Fruit fly (Drosophila melanogaster) whole organism, embryonic: ENCODE measurements around the gene spidey.

Experiments used
- BtbVII ChIP-seq: fragments of 200-800 bp; sonication (Bioruptor generic); optimal IDR thresholded peaks from 3 replicates; lab custom pipeline; 2017; ENCODE audit warnings: missing biosample characterization, mild to moderate bottlenecking, missing genetic modification characterization
- CG10431 ChIP-seq: fragments of 200-800 bp; sonication (Bioruptor generic); optimal IDR thresholded peaks from 3 replicates; lab custom pipeline; 2018; ENCODE audit warnings: missing biosample characterization, mild to moderate bottlenecking, missing genetic modification characterization
- CG10979 ChIP-seq: fragments of 200-800 bp; sonication (Bioruptor generic); optimal IDR thresholded peaks from 2 replicates; lab custom pipeline; 2018; ENCODE audit warnings: missing biosample characterization, mild to moderate bottlenecking, missing genetic modification characterization, moderate library complexity
- CG12104 ChIP-seq: fragments of 200-800 bp; sonication (Bioruptor generic); optimal IDR thresholded peaks from 3 replicates; lab custom pipeline; 2016; ENCODE audit warnings: missing biosample characterization, missing genetic modification characterization
- CG12659 ChIP-seq: fragments of 200-800 bp; sonication (Bioruptor generic); optimal IDR thresholded peaks from 3 replicates; lab custom pipeline; 2017; ENCODE audit warnings: mild to moderate bottlenecking, missing biosample characterization, missing genetic modification reagents, missing genetic modification characterization
- CG13424 ChIP-seq: fragments of 200-800 bp; sonication (Bioruptor generic); optimal IDR thresholded peaks from 2 replicates; lab custom pipeline; 2019; ENCODE audit warnings: missing biosample characterization, mild to moderate bottlenecking, missing genetic modification characterization, moderate library complexity
- CG16815 ChIP-seq: fragments of 200-800 bp; sonication (Bioruptor generic); optimal IDR thresholded peaks from 3 replicates; lab custom pipeline; 2017; ENCODE audit warnings: missing biosample characterization, mild to moderate bottlenecking, missing genetic modification characterization
- CG2875 ChIP-seq: fragments of 200-800 bp; sonication (Bioruptor generic); optimal IDR thresholded peaks from 2 replicates; lab custom pipeline; 2017; ENCODE audit warnings: missing biosample characterization, mild to moderate bottlenecking, missing genetic modification characterization, missing genetic modification reagents
- CG31365 ChIP-seq: fragments of 200-800 bp; sonication (Bioruptor generic); optimal IDR thresholded peaks from 2 replicates; lab custom pipeline; 2018; ENCODE audit warnings: missing biosample characterization, mild to moderate bottlenecking, missing genetic modification characterization
- CG3163 ChIP-seq: fragments of 200-800 bp; sonication (Bioruptor generic); optimal IDR thresholded peaks from 3 replicates; lab custom pipeline; 2016; ENCODE audit warnings: missing biosample characterization, missing genetic modification characterization
- CG34224 ChIP-seq: fragments of 200-800 bp; sonication (Bioruptor generic); IDR thresholded peaks from 3 replicates; pipeline ENCODE4 v1.3.6; 2022; ENCODE audit warnings: missing biosample characterization, missing genetic modification characterization; ENCODE audit not compliant: partially characterized antibody
- CG42726 ChIP-seq: fragments of 200-800 bp; sonication (Bioruptor generic); IDR thresholded peaks from 2 replicates; pipeline ENCODE4 v1.3.6; 2022; ENCODE audit warnings: missing biosample characterization, missing genetic modification characterization; ENCODE audit not compliant: partially characterized antibody
- CG6689 ChIP-seq: fragments of 200-800 bp; sonication (Bioruptor generic); IDR thresholded peaks from 2 replicates; pipeline ENCODE4 v1.3.6; 2022; ENCODE audit warnings: missing biosample characterization, missing genetic modification characterization
- CG7372 ChIP-seq: fragments of 200-800 bp; sonication (Bioruptor generic); IDR thresholded peaks from 2 replicates; pipeline ENCODE4 v1.3.6; 2022; ENCODE audit warnings: missing biosample characterization, missing genetic modification characterization
- CG7987 ChIP-seq: fragments of 200-800 bp; sonication (Bioruptor generic); optimal IDR thresholded peaks from 2 replicates; lab custom pipeline; 2018; ENCODE audit warnings: missing biosample characterization, mild to moderate bottlenecking, missing genetic modification characterization, moderate library complexity
- CG8290 ChIP-seq, 3 experiments: fragments of 200-800 bp; sonication (Bioruptor generic); optimal IDR thresholded peaks; 2 replicates each; lab custom pipeline; 2016 to 2019; ENCODE audit warnings: missing biosample characterization in 3 of 3, missing genetic modification characterization in 3 of 3, mild to moderate bottlenecking in 2 of 3, moderate library complexity in 1 of 3
- CG8478 ChIP-seq: fragments of >200 bp; optimal IDR thresholded peaks from 2 replicates; lab custom pipeline; 2018
- CG9727 ChIP-seq: fragments of 200-800 bp; sonication (Bioruptor generic); optimal IDR thresholded peaks from 3 replicates; lab custom pipeline; 2017; ENCODE audit warnings: missing biosample characterization, mild to moderate bottlenecking, missing genetic modification characterization
- CG9932 ChIP-seq: fragments of 200-800 bp; sonication (Bioruptor generic); IDR thresholded peaks from 2 replicates; pipeline ENCODE4 v1.3.6; 2022; ENCODE audit warnings: missing biosample characterization, missing genetic modification characterization
- CHES-1-like ChIP-seq: fragments of 200-800 bp; sonication (Bioruptor generic); optimal IDR thresholded peaks from 2 replicates; lab custom pipeline; 2016; ENCODE audit warnings: missing biosample characterization, missing genetic modification characterization
- Dll ChIP-seq: fragments of 200-800 bp; sonication (Bioruptor generic); IDR thresholded peaks from 4 replicates; pipeline ENCODE4 v1.3.6; 2022; ENCODE audit warnings: missing biosample characterization, missing genetic modification characterization; ENCODE audit not compliant: partially characterized antibody
- E2f2 ChIP-seq: fragments of 200-800 bp; sonication (Bioruptor generic); IDR thresholded peaks from 2 replicates; pipeline ENCODE4 v1.3.6; 2022; ENCODE audit warnings: missing biosample characterization, missing genetic modification characterization
- Optix ChIP-seq: fragments of 200-800 bp; sonication (Bioruptor generic); IDR thresholded peaks from 3 replicates; pipeline ENCODE4 v1.3.6; 2022; ENCODE audit warnings: missing biosample characterization, missing genetic modification characterization
- Xbp1 ChIP-seq: fragments of 200-800 bp; sonication (Bioruptor generic); optimal IDR thresholded peaks from 3 replicates; lab custom pipeline; 2016; ENCODE audit warnings: missing biosample characterization, mild to moderate bottlenecking, missing genetic modification characterization
- YL-1 ChIP-seq: fragments of 200-800 bp; sonication (Bioruptor generic); optimal IDR thresholded peaks from 3 replicates; lab custom pipeline; 2017; ENCODE audit warnings: missing biosample characterization, mild to moderate bottlenecking, missing genetic modification characterization
- ac ChIP-seq: fragments of 200-800 bp; sonication (Bioruptor generic); optimal IDR thresholded peaks from 3 replicates; lab custom pipeline; 2017; ENCODE audit warnings: missing biosample characterization, mild to moderate bottlenecking, missing genetic modification characterization
- ara ChIP-seq: fragments of 200-800 bp; sonication (Bioruptor generic); IDR thresholded peaks from 2 replicates; pipeline ENCODE4 v1.3.6; 2022; ENCODE audit warnings: missing biosample characterization, missing genetic modification characterization
- ash1 ChIP-seq: fragments of 200-800 bp; sonication (Bioruptor generic); optimal IDR thresholded peaks from 2 replicates; lab custom pipeline; 2018; ENCODE audit warnings: missing biosample characterization, mild to moderate bottlenecking, missing genetic modification characterization
- az2 ChIP-seq: fragments of 200-800 bp; sonication (Bioruptor generic); optimal IDR thresholded peaks from 3 replicates; lab custom pipeline; 2016; ENCODE audit warnings: missing biosample characterization, missing genetic modification characterization
- bbx ChIP-seq: fragments of 200-800 bp; sonication (Bioruptor generic); IDR thresholded peaks from 2 replicates; pipeline ENCODE4 v1.3.6; 2022; ENCODE audit warnings: missing biosample characterization, missing genetic modification characterization; ENCODE audit not compliant: partially characterized antibody
- bigmax ChIP-seq: fragments of 200-800 bp; sonication (Bioruptor generic); optimal IDR thresholded peaks from 2 replicates; lab custom pipeline; 2018; ENCODE audit warnings: missing biosample characterization, mild to moderate bottlenecking, missing genetic modification characterization
- bsh ChIP-seq, 2 experiments: fragments of 200-800 bp; sonication (Bioruptor generic); optimal IDR thresholded peaks; 2 replicates each; lab custom pipeline; 2017 to 2018; ENCODE audit warnings: mild to moderate bottlenecking in 2 of 2, missing biosample characterization in 2 of 2, missing genetic modification characterization in 2 of 2, moderate library complexity in 1 of 2
- cg ChIP-seq: fragments of 200-800 bp; sonication (Bioruptor generic); optimal IDR thresholded peaks from 3 replicates; lab custom pipeline; 2019; ENCODE audit warnings: missing biosample characterization, mild to moderate bottlenecking, missing genetic modification characterization, moderate library complexity
- chn ChIP-seq: fragments of 200-800 bp; sonication (Bioruptor generic); optimal IDR thresholded peaks from 2 replicates; lab custom pipeline; 2016; ENCODE audit warnings: missing biosample characterization, missing genetic modification characterization
- gcm ChIP-seq: fragments of 200-800 bp; sonication (Bioruptor generic); optimal IDR thresholded peaks from 2 replicates; lab custom pipeline; 2019; ENCODE audit warnings: missing biosample characterization, mild to moderate bottlenecking, missing genetic modification characterization, moderate library complexity
- hbn ChIP-seq: fragments of 200-800 bp; sonication (Bioruptor generic); IDR thresholded peaks from 2 replicates; pipeline ENCODE4 v1.3.6; 2022; ENCODE audit warnings: missing biosample characterization, missing genetic modification characterization; ENCODE audit not compliant: partially characterized antibody
- mirr ChIP-seq: fragments of 200-800 bp; sonication (Bioruptor generic); optimal IDR thresholded peaks from 3 replicates; lab custom pipeline; 2018; ENCODE audit warnings: missing biosample characterization, mild to moderate bottlenecking, missing genetic modification characterization
- nerfin-1 ChIP-seq: fragments of 200-800 bp; sonication (Bioruptor generic); optimal IDR thresholded peaks from 3 replicates; lab custom pipeline; 2019; ENCODE audit warnings: missing biosample characterization, mild to moderate bottlenecking, missing genetic modification characterization, moderate library complexity
- nom ChIP-seq: fragments of 200-800 bp; sonication (Bioruptor generic); optimal IDR thresholded peaks from 2 replicates; lab custom pipeline; 2017; ENCODE audit warnings: missing biosample characterization, missing genetic modification characterization, mild to moderate bottlenecking, moderate library complexity, missing genetic modification reagents
- prd ChIP-seq, 3 experiments: fragments of >200 bp in 2 of 3; fragments of 200-800 bp in 1 of 3; sonication (Bioruptor generic) in 1 of 3; optimal IDR thresholded peaks in 2 of 3; IDR thresholded peaks in 1 of 3; 2 replicates in 2 of 3; 3 replicates in 1 of 3; pipeline versions ENCODE4 v1.3.6 to Lab custom; 2017 to 2022; ENCODE audit warnings: missing biosample characterization in 1 of 3, missing genetic modification characterization in 1 of 3
- psq ChIP-seq: fragments of 200-800 bp; sonication (Bioruptor generic); optimal IDR thresholded peaks from 2 replicates; lab custom pipeline; 2017; ENCODE audit warnings: missing biosample characterization, missing genetic modification characterization
- pzg ChIP-seq: fragments of 200-800 bp; sonication (Bioruptor generic); optimal IDR thresholded peaks from 3 replicates; lab custom pipeline; 2018; ENCODE audit warnings: missing biosample characterization, mild to moderate bottlenecking, missing genetic modification characterization, moderate library complexity
- slbo ChIP-seq: fragments of 200-800 bp; sonication (Bioruptor generic); IDR thresholded peaks from 2 replicates; pipeline ENCODE4 v1.3.6; 2022; ENCODE audit warnings: missing biosample characterization, missing genetic modification characterization
- sr ChIP-seq: fragments of 200-800 bp; sonication (Bioruptor generic); IDR thresholded peaks from 3 replicates; pipeline ENCODE4 v1.3.6; 2022; ENCODE audit warnings: missing biosample characterization, missing genetic modification characterization
- tap ChIP-seq: fragments of 200-800 bp; optimal IDR thresholded peaks from 3 replicates; lab custom pipeline; 2019; ENCODE audit warnings: missing biosample characterization, mild to moderate bottlenecking, missing genetic modification characterization, moderate library complexity
- trem ChIP-seq: fragments of 200-800 bp; optimal IDR thresholded peaks from 3 replicates; lab custom pipeline; 2019; ENCODE audit warnings: missing biosample characterization, mild to moderate bottlenecking, missing genetic modification characterization, moderate library complexity
- vnd ChIP-seq: fragments of 200-800 bp; sonication (Bioruptor generic); IDR thresholded peaks from 3 replicates; pipeline ENCODE4 v1.3.6; 2022; ENCODE audit warnings: missing biosample characterization, missing genetic modification characterization; ENCODE audit not compliant: partially characterized antibody
- wek ChIP-seq: fragments of 200-800 bp; sonication (Bioruptor generic); optimal IDR thresholded peaks from 3 replicates; lab custom pipeline; 2018; ENCODE audit warnings: missing biosample characterization, mild to moderate bottlenecking, missing genetic modification characterization, moderate library complexity

The spidey gene

dm6 chrX:7946858-7947313 is 38.2 kb downstream of the spidey start, which contains the start of gene orion (continued):
- TF ChIP-seq prd (optimal IDR thresholded peaks at IDR 0.05; lab: Kevin White, UChicago) (no peak), prd (GFP tag; IDR thresholded peaks at IDR 0.05; lab: Robert Waterston, UW) (peak; percentile 20; the same call in 1 of the 3 replicates), sr (GFP tag; lab: Robert Waterston, UW) (no peak), CG6689 (GFP tag; lab: Robert Waterston, UW) (no peak), cg (GFP tag; lab: Kevin White, UChicago) (peak; percentile 81), E2f2 (GFP tag; lab: Robert Waterston, UW) (peak; percentile 34; the same call in 1 of the 2 replicates), CG16815 (GFP tag; lab: Kevin White, UChicago) (no peak), chn (GFP tag; lab: Kevin White, UChicago) (no peak), CG42726 (GFP tag; lab: Robert Waterston, UW) (peak; percentile 62; the same call in 1 of the 2 replicates), nom (GFP tag; lab: Kevin White, UChicago) (peak; percentile 96), Dll (GFP tag; lab: Robert Waterston, UW) (peak; percentile 87), CG12104 (GFP tag; lab: Kevin White, UChicago) (no peak), vnd (GFP tag; lab: Robert Waterston, UW) (peak; percentile 71), CG2875 (GFP tag; lab: Kevin White, UChicago) (peak; percentile 9), psq (peak; percentile 17), ara (GFP tag; lab: Robert Waterston, UW) (0 out of 2 replicates have a peak, but pooled peaks have one; percentile 25), bbx (GFP tag; lab: Robert Waterston, UW) (peak; percentile 90), bigmax (no peak), tap (tag; lab: Kevin White, UChicago) (no peak), CG12659 (peak; percentile 24), wek (no peak), Optix (GFP tag; lab: Robert Waterston, UW) (peak; percentile 53; the same call in 1 of the 3 replicates), CG34224 (GFP tag; lab: Robert Waterston, UW) (peak; percentile 82), CG10979 (tag; lab: Kevin White, UChicago) (peak; percentile 40), hbn (GFP tag; lab: Robert Waterston, UW) (peak; percentile 82), az2 (GFP tag; lab: Kevin White, UChicago) (peak; percentile 3), CG10431 (GFP tag; lab: Kevin White, UChicago) (peak; percentile 0), pzg (GFP tag; lab: Kevin White, UChicago) (peak; percentile 32), gcm (peak; percentile 46), CG9932 (GFP tag; lab: Robert Waterston, UW) (peak; percentile 58), CG3163 (peak; percentile 34), bsh (GFP tag; optimal IDR thresholded peaks at IDR 0.05; lab: Kevin White, UChicago) (peak in 1 of 2 experiments; percentile 68), CG13424 (tag; lab: Kevin White, UChicago) (peak; percentile 27), ash1 (GFP tag; lab: Kevin White, UChicago) (no peak), YL-1 (GFP tag; lab: Kevin White, UChicago) (peak; percentile 67), CG7372 (GFP tag; lab: Robert Waterston, UW) (peak; percentile 17; the same call in 1 of the 2 replicates), CG8290 (GFP tag; optimal IDR thresholded peaks at IDR 0.05; lab: Kevin White, UChicago) (peak; percentile 47), CG8290 (tag; optimal IDR thresholded peaks at IDR 0.05; lab: Kevin White, UChicago) (no peak), CG9727 (GFP tag; lab: Kevin White, UChicago) (no peak), slbo (GFP tag; lab: Robert Waterston, UW) (0 out of 2 replicates have a peak, but pooled peaks have one; percentile 33), CG8478 (no peak), CHES-1-like (GFP tag; lab: Kevin White, UChicago) (no peak), ac (GFP tag; lab: Kevin White, UChicago) (no peak), Xbp1 (peak; percentile 8), trem (tag; lab: Kevin White, UChicago) (peak; percentile 2), BtbVII (GFP tag; lab: Kevin White, UChicago) (peak; percentile 39), nerfin-1 (tag; lab: Kevin White, UChicago) (peak; percentile 15), mirr (GFP tag; lab: Kevin White, UChicago) (peak; percentile 52), CG31365 (no peak), CG7987 (GFP tag; lab: Kevin White, UChicago) (peak; percentile 51)
